Worm (Caenorhabditis elegans) whole organism, L4 larva: ENCODE results near the gene F47F2.1.

Source experiments
- F10B5.3 ChIP-seq: sonication (generic microtip); optimal IDR thresholded peaks from 2 replicates; lab custom pipeline; 2016; ENCODE audit warnings: mild to moderate bottlenecking, missing genetic modification characterization, missing compliant biosample characterization
- R02D3.7 ChIP-seq: fragments of 150-350 bp; sonication (generic microtip); optimal IDR thresholded peaks from 3 replicates; lab custom pipeline; 2014; ENCODE audit warnings: missing biosample characterization, missing genetic modification characterization
- T26A8.4 ChIP-seq: fragments of 200-800 bp; sonication (Bioruptor generic); IDR thresholded peaks from 2 replicates; pipeline ENCODE4 v1.3.6; 2022; ENCODE audit warnings: missing genetic modification characterization, missing compliant biosample characterization
- Y105C5A.15 ChIP-seq: fragments of 200-800 bp; sonication (Bioruptor generic); IDR thresholded peaks from 2 replicates; pipeline ENCODE4 v1.3.6; 2022; ENCODE audit warnings: missing genetic modification characterization, missing compliant biosample characterization
- ceh-82 ChIP-seq: sonication (generic microtip); optimal IDR thresholded peaks from 2 replicates; lab custom pipeline; 2017; ENCODE audit warnings: missing biosample characterization, missing genetic modification characterization
- duxl-1 ChIP-seq: sonication (generic microtip); optimal IDR thresholded peaks from 2 replicates; lab custom pipeline; 2016; ENCODE audit warnings: mild to moderate bottlenecking, missing genetic modification characterization, moderate library complexity, missing compliant biosample characterization; ENCODE audit not compliant: poor library complexity
- lin-29 ChIP-seq: fragments of 200-800 bp; sonication (Bioruptor generic); IDR thresholded peaks from 2 replicates; pipeline ENCODE4 v1.3.6; 2022; ENCODE audit warnings: missing genetic modification reagents, missing genetic modification characterization, missing compliant biosample characterization
- lsy-2 ChIP-seq, 2 experiments: fragments of 150-350 bp in 1 of 2; sonication (generic microtip) in 1 of 2; optimal IDR thresholded peaks; 2 replicates each; lab custom pipeline; 2014 to 2017; ENCODE audit warnings: missing biosample characterization in 2 of 2, missing genetic modification characterization in 2 of 2
- nhr-11 ChIP-seq: fragments of 150-350 bp; optimal IDR thresholded peaks from 2 replicates; lab custom pipeline; 2014; ENCODE audit warnings: missing biosample characterization, missing genetic modification characterization
- nhr-28 ChIP-seq: fragments of 150-350 bp; optimal IDR thresholded peaks from 2 replicates; lab custom pipeline; 2014; ENCODE audit warnings: missing biosample characterization, missing genetic modification characterization
- nhr-42 ChIP-seq: fragments of 200-800 bp; sonication (Bioruptor generic); IDR thresholded peaks from 2 replicates; pipeline ENCODE4 v1.3.6; 2022; ENCODE audit warnings: missing genetic modification characterization, missing compliant biosample characterization
- nhr-6 ChIP-seq: fragments of 150-350 bp; optimal IDR thresholded peaks from 2 replicates; lab custom pipeline; 2014; ENCODE audit warnings: missing biosample characterization, missing genetic modification characterization
- pha-4 ChIP-seq, 2 experiments: fragments of 150-350 bp in 1 of 2; fragments of 200-800 bp in 1 of 2; sonication (Bioruptor generic) in 1 of 2; IDR thresholded peaks in 1 of 2; optimal IDR thresholded peaks in 1 of 2; 2 replicates each; pipeline versions ENCODE4 v1.3.6 to Lab custom; 2014 to 2022; ENCODE audit warnings: missing genetic modification characterization in 2 of 2, missing genetic modification reagents in 2 of 2, missing biosample characterization in 1 of 2, missing compliant biosample characterization in 1 of 2

- TF ChIP-seq Y105C5A.15 = no peak
- TF ChIP-seq nhr-28 = no peak
- TF ChIP-seq pha-4 (GFP tag; IDR thresholded peaks at IDR 0.05; lab: Robert Waterston, UW) = no peak
- TF ChIP-seq pha-4 (tag; optimal IDR thresholded peaks at IDR 0.05; lab: Kevin White, UChicago) = no peak
- no peak for TF ChIP-seq nhr-6 (tag; lab: Kevin White, UChicago)
- no peak for TF ChIP-seq lin-29 (GFP tag; lab: Robert Waterston, UW)
- TF ChIP-seq R02D3.7 (tag; lab: Kevin White, UChicago) = no peak
- TF ChIP-seq duxl-1 = no peak
- no peak for TF ChIP-seq lsy-2 (tag; optimal IDR thresholded peaks at IDR 0.05; lab: Kevin White, UChicago)
- TF ChIP-seq T26A8.4 (GFP tag; lab: Robert Waterston, UW) = no peak
- TF ChIP-seq ceh-82 = no peak
- no peak for TF ChIP-seq nhr-42 (GFP tag; lab: Robert Waterston, UW)
- TF ChIP-seq nhr-11 (tag; lab: Kevin White, UChicago) = no peak
- no peak for TF ChIP-seq F10B5.3 (tag; lab: Kevin White, UChicago)
Observed at ce11 chrX:3898255-3899177, 20.2 kb downstream of the F47F2.1 start.
